Fruit fly (Drosophila melanogaster): Measurements from ENCODE around the gene tnc.

tnc gene

DNA sequence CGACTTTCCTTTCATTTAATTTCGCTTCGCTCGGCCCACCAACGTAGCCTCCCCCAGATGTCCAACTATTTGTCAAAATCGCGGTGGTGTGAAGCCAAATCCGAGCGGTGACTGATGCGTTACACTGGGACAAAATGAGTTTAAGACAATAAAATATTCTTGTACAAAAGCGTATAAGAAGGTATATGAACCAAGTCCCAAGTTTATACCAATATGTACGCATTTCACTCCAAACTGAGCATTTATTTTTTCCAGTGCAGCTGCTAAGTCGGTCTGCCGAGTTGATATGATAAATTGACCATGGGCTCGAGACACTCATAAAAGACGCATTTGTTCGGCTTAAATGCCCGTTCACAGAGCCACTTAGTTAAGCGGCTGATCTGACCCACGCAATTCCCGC is 20.6 kb downstream of the tnc start (continued):
- TF ChIP-seq ftz-f1 (GFP tag; optimal IDR thresholded peaks at IDR 0.05) (no peak), hth (optimal IDR thresholded peaks at IDR 0.05) (no peak), CG6854 (GFP tag; optimal IDR thresholded peaks at IDR 0.05) (no peak), CG10431 (GFP tag; optimal IDR thresholded peaks at IDR 0.05) (no peak), fd102C (GFP tag; optimal IDR thresholded peaks at IDR 0.05) (no peak), gem (tag; optimal IDR thresholded peaks at IDR 0.05) (no peak), Neu2 (GFP tag; optimal IDR thresholded peaks at IDR 0.05; ENCODE audit: borderline replicate concordance) (no peak), mirr (GFP tag; optimal IDR thresholded peaks at IDR 0.05) (no peak), dimm (GFP tag; IDR thresholded peaks at IDR 0.05) (no peak), gt (GFP tag; IDR thresholded peaks at IDR 0.05) (no peak), CG6272 (GFP tag; IDR thresholded peaks at IDR 0.05) (no peak), Gsc (GFP tag; IDR thresholded peaks at IDR 0.05) (peak; percentile 17; the same call in 1 of the 2 replicates), pan (optimal IDR thresholded peaks at IDR 0.05) (no peak), pan (GFP tag; optimal IDR thresholded peaks at IDR 0.05 in 1 of 2, IDR thresholded peaks at IDR 0.05 in 1 of 2) (peak in 1 of 2 experiments; percentile 66), onecut (GFP tag; IDR thresholded peaks at IDR 0.05) (0 out of 2 replicates have a peak, but pooled peaks have one; percentile 19), exex (tag; optimal IDR thresholded peaks at IDR 0.05) (no peak), CG9797 (GFP tag; optimal IDR thresholded peaks at IDR 0.05) (no peak), stwl (tag; optimal IDR thresholded peaks at IDR 0.05) (no peak), gcm (GFP tag; optimal IDR thresholded peaks at IDR 0.05) (no peak), crol (GFP tag; IDR thresholded peaks at IDR 0.05) (no peak), jing (GFP tag; optimal IDR thresholded peaks at IDR 0.05) (peak; percentile 62), dan (GFP tag; IDR thresholded peaks at IDR 0.05) (no peak), CG2678 (tag; optimal IDR thresholded peaks at IDR 0.05) (peak; percentile 69), h (optimal IDR thresholded peaks at IDR 0.05) (no peak), vnd (GFP tag; IDR thresholded peaks at IDR 0.05; ENCODE audit: partially characterized antibody) (no peak), klu (GFP tag; IDR thresholded peaks at IDR 0.05) (no peak), CG6683 (GFP tag; optimal IDR thresholded peaks at IDR 0.05) (no peak), HLH3B (GFP tag; IDR thresholded peaks at IDR 0.05) (peak; percentile 60), Hr39 (optimal IDR thresholded peaks at IDR 0.05) (no peak), Usf (GFP tag; optimal IDR thresholded peaks at IDR 0.05) (no peak), gce (GFP tag; IDR thresholded peaks at IDR 0.05) (no peak), btn (GFP tag; optimal IDR thresholded peaks at IDR 0.05) (no peak), cg (GFP tag; optimal IDR thresholded peaks at IDR 0.05) (no peak), Dad (GFP tag; optimal IDR thresholded peaks at IDR 0.05) (peak; percentile 50), da (GFP tag; optimal IDR thresholded peaks at IDR 0.05) (no peak), rib (GFP tag; IDR thresholded peaks at IDR 0.05) (no peak), zfh2 (GFP tag; optimal IDR thresholded peaks at IDR 0.05) (no peak), E2f1 (GFP tag; IDR thresholded peaks at IDR 0.05) (peak; percentile 69), Max (GFP tag; optimal IDR thresholded peaks at IDR 0.05) (no peak), lov (optimal IDR thresholded peaks at IDR 0.05) (no peak), lov (GFP tag; IDR thresholded peaks at IDR 0.05) (no peak), kah (GFP tag; optimal IDR thresholded peaks at IDR 0.05) (no peak), HmgD (GFP tag; optimal IDR thresholded peaks at IDR 0.05) (no peak), ind (GFP tag; optimal IDR thresholded peaks at IDR 0.05) (peak; percentile 70), dati (GFP tag; IDR thresholded peaks at IDR 0.05) (no peak), prd (optimal IDR thresholded peaks at IDR 0.05) (no peak), prd (GFP tag; IDR thresholded peaks at IDR 0.05) (peak; percentile 71; the same call in 2 of the 3 replicates), CTCF (GFP tag; optimal IDR thresholded peaks at IDR 0.05) (no peak), CG10979 (tag; optimal IDR thresholded peaks at IDR 0.05) (peak; percentile 64), CG3407 (GFP tag; optimal IDR thresholded peaks at IDR 0.05) (no peak), ash1 (GFP tag; optimal IDR thresholded peaks at IDR 0.05) (no peak), nau (GFP tag; optimal IDR thresholded peaks at IDR 0.05) (no peak), CG7786 (GFP tag; optimal IDR thresholded peaks at IDR 0.05) (peak; percentile 42), NC2α (GFP tag; optimal IDR thresholded peaks at IDR 0.05) (no peak), CG10565 (GFP tag; optimal IDR thresholded peaks at IDR 0.05) (no peak)
